Fruit fly (Drosophila melanogaster) whole organism: ENCODE results near the gene msk.

ENCODE experiments used
- CG8478 ChIP-seq: fragments of >200 bp; optimal IDR thresholded peaks from 2 replicates; lab custom pipeline; 2018; ENCODE audit warnings: inconsistent platforms
- Dll ChIP-seq: fragments of >200 bp; optimal IDR thresholded peaks from 2 replicates; lab custom pipeline; 2017
- EcR ChIP-seq, 2 experiments: fragments of >200 bp; optimal IDR thresholded peaks; 2 replicates each; lab custom pipeline; 2017; ENCODE audit warnings: missing biosample characterization in 2 of 2, missing genetic modification characterization in 2 of 2, missing genetic modification reagents in 2 of 2
- pan ChIP-seq: fragments of >200 bp; optimal IDR thresholded peaks from 2 replicates; lab custom pipeline; 2017
- psq ChIP-seq: fragments of >200 bp; optimal IDR thresholded peaks from 2 replicates; lab custom pipeline; 2017
- usp ChIP-seq: fragments of >200 bp; optimal IDR thresholded peaks from 2 replicates; lab custom pipeline; 2017; ENCODE audit warnings: missing biosample characterization, missing genetic modification characterization, mixed read lengths

msk gene

DNA sequence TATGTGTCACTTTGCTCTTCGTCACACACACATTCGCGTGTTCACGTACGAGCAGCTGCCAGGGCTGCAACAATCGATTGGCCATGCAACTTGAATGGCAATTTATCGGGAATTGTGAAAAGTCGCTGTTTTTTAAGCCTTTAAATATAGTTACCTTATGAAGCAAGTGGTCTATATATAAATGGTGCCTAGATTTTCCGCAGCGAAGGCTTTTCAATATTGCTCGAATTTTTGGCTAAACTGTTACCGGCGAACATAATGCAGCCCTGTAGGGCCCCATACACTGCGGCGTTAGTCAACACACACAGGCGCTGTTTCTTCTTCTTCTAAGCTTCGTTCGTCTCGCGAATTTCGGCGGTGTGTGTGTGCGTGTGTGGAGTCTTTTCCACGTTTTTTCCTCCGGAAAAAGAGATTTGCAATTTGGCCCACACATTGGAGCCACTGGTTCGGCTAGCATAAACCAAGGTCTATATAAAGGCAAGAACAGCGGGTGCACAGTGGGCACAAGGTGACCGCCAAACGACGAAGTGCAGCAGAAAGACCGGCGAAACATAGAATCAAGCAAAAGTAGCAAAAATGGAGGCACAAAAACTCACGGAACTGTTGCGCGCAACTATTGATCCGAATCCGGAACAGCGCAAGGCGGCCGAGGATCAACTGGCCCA, at the start of gene msk, which contains the start of gene Arp3:
Gene msk (plus strand): TSS at position 316 of the 665 bp plus-strand sequence.
Gene Arp3 (minus strand): TSS at position 39 of the 665 bp plus-strand sequence.
- TF ChIP-seq Dll (lab: Kevin White, UChicago) (no peak), usp (no peak), CG8478 (lab: Kevin White, UChicago) (no peak), psq (lab: Kevin White, UChicago) (no peak), EcR (GFP tag; optimal IDR thresholded peaks at IDR 0.05; lab: Kevin White, UChicago) (no peak), pan (lab: Kevin White, UChicago) (no peak)

DNA sequence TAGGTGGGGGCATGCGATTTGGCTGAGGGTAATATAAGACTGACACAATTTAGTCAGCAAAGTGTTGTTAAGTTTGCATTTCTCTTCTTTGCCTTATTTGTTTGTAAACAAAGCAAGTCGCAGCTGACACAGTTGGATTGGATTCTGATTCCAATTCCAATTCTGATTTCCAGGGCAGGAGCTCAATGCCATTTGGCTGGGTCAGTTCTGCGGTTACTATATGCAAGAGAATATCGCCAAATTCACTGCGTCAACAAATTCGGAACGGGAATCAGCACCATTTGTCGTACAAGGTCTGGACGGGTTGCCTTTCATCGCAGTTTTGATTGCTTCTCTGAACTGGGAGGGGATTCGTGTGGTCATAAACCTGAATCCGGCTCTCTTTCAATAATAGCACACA, 48.5 kb upstream of the msk start:
- no peak for TF ChIP-seq Dll (lab: Kevin White, UChicago)
- no peak for TF ChIP-seq psq (lab: Kevin White, UChicago)
- TF ChIP-seq pan (lab: Kevin White, UChicago): no peak
- no peak for TF ChIP-seq CG8478 (lab: Kevin White, UChicago)
- TF ChIP-seq EcR (GFP tag; optimal IDR thresholded peaks at IDR 0.05; lab: Kevin White, UChicago): no peak
- TF ChIP-seq usp: no peak

DNA sequence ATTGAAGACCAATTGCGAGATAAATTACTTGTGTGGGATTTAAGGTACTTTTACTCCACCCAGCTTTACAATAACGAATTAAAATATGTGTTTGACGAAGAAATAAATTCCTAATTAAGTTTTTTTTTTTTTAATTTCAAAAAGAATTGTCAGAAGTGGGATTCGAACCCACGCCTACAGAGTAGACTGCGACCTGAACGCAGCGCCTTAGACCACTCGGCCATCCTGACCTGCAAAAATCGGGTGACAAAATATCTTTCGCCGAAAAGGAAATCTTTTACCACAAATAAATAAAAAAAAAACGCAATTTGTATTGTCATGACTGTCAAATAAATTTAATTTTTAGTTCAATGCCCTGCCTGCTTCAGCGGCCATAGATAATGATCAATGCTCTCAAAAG, 47.9 kb upstream of the msk start:
- TF ChIP-seq EcR (GFP tag; optimal IDR thresholded peaks at IDR 0.05; lab: Kevin White, UChicago): no peak
- no peak for TF ChIP-seq usp
- no peak for TF ChIP-seq CG8478 (lab: Kevin White, UChicago)
- TF ChIP-seq Dll (lab: Kevin White, UChicago): no peak
- TF ChIP-seq pan (lab: Kevin White, UChicago): no peak
- TF ChIP-seq psq (lab: Kevin White, UChicago): no peak

DNA sequence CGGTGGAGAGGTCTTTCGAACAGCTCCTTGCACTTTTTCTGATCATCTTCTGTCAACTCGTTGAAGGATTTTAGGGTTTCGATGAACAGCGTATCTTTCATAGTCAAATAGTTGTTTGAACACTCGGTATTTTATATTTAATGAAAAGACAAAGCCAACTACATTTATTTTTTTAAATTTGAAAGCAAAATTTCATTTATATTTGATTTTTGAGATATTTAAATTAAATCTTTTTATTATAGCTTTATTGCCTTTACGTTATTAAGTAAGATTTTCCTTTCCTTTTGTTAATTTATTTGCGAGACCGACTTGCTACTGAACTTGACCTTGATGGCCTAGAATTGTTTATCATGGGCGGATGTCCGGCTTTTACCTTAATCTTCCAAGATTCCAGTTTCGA, 46.8 kb upstream of the msk start, which contains the start of gene CG42590:
Gene CG42590 (minus strand): TSS at position 101 of the 400 bp plus-strand sequence.
- TF ChIP-seq psq (lab: Kevin White, UChicago) (no peak), Dll (lab: Kevin White, UChicago) (no peak), pan (lab: Kevin White, UChicago) (no peak), usp (no peak), EcR (GFP tag; optimal IDR thresholded peaks at IDR 0.05; lab: Kevin White, UChicago) (no peak), CG8478 (lab: Kevin White, UChicago) (no peak)

DNA sequence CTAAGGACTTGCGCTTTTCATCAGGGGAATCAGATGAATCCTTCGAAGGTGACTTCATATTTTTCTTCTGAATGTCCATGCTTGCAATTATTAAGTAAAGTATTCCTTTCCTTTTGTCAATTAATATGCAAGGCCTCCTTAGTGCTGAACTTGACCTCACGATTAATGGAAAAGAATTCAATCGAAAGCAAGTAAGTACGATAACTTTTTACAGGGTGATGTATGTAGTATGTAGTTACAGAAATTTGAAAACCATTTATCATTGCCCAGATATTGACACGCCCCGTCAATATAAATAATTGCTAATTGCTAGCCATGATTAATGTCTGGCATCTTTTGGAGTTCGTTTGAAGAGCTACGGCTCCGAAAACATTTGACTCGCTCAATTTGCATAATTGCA, 46.1 kb upstream of the msk start, which contains the start of gene CG42591:
Gene CG42591 (minus strand): TSS at position 101 of the 400 bp plus-strand sequence.
- TF ChIP-seq usp (no peak), pan (lab: Kevin White, UChicago) (no peak), EcR (GFP tag; optimal IDR thresholded peaks at IDR 0.05; lab: Kevin White, UChicago) (no peak), CG8478 (lab: Kevin White, UChicago) (no peak), psq (lab: Kevin White, UChicago) (no peak), Dll (lab: Kevin White, UChicago) (no peak)

DNA sequence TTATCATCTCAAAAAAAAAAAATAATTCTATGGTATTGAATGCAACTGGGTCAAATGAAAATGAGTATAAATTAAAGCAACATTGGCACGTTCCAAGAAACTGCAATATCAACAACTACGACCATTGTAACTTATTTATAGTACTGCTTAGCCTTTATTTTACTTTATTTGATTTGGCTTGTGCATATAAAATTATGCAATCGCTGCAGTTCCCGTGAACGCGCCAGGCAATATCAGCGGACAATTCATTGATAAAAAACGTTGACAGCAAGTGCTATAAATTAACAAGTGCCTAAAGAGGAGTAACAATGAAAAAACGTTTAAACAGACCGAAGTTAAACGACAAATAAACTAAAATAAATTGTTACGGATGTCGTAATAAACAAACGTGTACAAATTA, 44.8 kb upstream of the msk start:
- TF ChIP-seq EcR (GFP tag; optimal IDR thresholded peaks at IDR 0.05; lab: Kevin White, UChicago) (no peak), CG8478 (lab: Kevin White, UChicago) (no peak)

DNA sequence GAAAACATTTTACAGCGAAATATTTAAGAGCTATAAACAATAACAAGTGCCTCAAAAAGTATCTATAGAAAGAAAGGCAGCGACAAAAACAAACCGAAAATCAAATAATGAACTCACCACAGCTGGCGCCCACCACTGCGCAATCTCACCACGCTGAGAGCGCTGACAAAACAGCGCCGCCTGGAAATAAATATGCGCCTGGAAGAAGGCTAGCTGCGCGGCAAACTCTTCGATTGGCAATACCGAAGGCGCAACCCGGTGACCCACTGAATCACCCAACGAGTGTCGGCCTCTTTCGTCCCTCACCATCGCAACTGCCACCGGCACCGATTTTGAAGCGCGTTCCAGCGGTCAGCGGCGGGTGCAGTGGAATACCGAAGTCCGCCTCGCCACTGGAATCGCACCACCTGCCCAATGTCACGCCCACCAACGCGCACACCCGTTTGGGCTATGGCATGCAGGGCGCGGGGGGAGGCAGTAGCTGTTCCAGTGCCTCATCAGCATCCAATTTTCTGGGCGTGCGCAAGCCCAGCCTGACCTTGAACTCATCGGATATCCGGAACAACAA, 44.2 kb upstream of the msk start:
- TF ChIP-seq pan (lab: Kevin White, UChicago) (no peak), Dll (lab: Kevin White, UChicago) (no peak), psq (lab: Kevin White, UChicago) (no peak), usp (no peak), EcR (GFP tag; optimal IDR thresholded peaks at IDR 0.05; lab: Kevin White, UChicago) (no peak), CG8478 (lab: Kevin White, UChicago) (no peak)

DNA sequence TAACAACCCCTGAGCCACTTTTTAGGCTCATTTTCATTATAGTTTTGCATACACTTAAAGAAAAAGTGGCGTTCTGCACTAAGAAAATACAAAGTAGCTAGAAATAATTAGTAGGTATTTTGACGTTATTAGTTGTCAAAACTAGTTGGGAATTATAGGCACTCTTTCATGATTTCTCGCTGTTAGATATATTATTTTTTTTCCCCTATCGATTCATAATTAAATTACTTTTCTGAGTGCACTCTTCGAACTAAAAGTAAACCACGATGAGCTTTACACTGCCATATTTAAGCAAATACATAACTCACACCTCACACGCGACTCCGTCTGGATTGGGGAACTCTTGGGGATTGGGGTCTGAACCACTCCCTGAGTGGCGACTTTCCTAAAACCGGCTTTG, 43.3 kb upstream of the msk start:
- TF ChIP-seq psq (lab: Kevin White, UChicago) (no peak), EcR (GFP tag; optimal IDR thresholded peaks at IDR 0.05; lab: Kevin White, UChicago) (no peak), pan (lab: Kevin White, UChicago) (no peak), Dll (lab: Kevin White, UChicago) (no peak), CG8478 (lab: Kevin White, UChicago) (no peak), usp (no peak)

DNA sequence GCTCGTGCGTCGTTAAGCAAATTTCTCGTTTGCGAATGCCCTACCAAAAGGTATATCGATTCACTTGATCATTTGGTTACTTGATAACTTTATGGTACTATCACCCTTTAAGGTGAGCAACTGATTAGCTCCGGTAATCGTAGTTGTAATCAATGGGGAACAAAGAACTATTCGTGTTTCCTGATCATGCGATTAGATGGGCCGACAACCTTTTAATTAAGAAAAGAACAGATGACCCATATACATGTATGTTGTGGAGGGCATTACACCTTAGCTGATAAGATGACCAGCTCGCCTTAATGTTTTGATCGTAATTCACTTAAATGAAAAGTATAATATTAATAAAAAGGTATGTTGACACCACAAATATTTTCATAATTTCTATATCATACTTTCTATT, 42.6 kb upstream of the msk start:
- TF ChIP-seq pan (lab: Kevin White, UChicago): no peak
- no peak for TF ChIP-seq usp
- TF ChIP-seq psq (lab: Kevin White, UChicago): no peak
- no peak for TF ChIP-seq CG8478 (lab: Kevin White, UChicago)
- TF ChIP-seq EcR (GFP tag; optimal IDR thresholded peaks at IDR 0.05; lab: Kevin White, UChicago): no peak
- no peak for TF ChIP-seq Dll (lab: Kevin White, UChicago)

DNA sequence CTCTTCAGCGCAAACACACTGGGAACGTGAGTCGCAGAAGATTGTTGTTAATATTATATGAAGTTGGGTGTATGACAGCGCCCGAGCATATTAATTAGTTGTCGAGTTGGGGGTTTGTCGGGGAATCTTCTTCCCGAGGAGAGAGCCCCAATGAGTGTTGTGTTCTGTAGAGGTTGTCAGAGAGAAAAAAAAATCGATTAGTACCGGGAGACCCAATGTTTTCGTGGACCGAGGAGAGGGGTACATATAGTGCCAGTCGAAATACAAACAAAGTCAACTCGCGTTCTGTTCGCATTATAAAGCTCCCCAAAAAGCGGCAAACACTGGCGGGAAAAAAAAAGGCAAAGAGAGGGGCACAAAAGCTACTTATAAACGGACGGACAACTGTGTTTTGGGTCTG, 42.1 kb upstream of the msk start:
- TF ChIP-seq pan (lab: Kevin White, UChicago): no peak
- no peak for TF ChIP-seq psq (lab: Kevin White, UChicago)
- no peak for TF ChIP-seq EcR (GFP tag; optimal IDR thresholded peaks at IDR 0.05; lab: Kevin White, UChicago)
- TF ChIP-seq Dll (lab: Kevin White, UChicago): no peak
- TF ChIP-seq usp: no peak
- no peak for TF ChIP-seq CG8478 (lab: Kevin White, UChicago)

DNA sequence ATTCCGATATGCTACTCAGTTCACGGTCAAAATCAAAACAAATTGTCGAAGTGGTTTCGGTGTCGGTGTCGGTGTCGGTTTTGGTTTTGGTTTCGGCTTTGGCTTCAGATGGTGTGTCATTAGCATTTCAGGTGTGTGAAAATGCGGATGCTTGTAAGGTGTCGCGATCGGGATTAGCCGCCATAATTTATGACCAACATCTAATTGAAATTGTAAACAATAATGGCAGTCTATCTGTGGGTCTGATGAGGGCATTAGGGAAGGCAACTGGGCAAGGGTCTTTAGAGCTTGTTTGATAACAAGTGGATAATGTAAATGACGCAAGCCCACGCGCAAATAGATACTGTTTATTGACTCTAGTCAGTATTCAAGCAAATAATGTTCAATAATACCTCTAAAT, 41.0 kb upstream of the msk start:
- TF ChIP-seq usp (no peak), Dll (lab: Kevin White, UChicago) (no peak), pan (lab: Kevin White, UChicago) (no peak), EcR (GFP tag; optimal IDR thresholded peaks at IDR 0.05; lab: Kevin White, UChicago) (no peak), CG8478 (lab: Kevin White, UChicago) (no peak), psq (lab: Kevin White, UChicago) (no peak)

DNA sequence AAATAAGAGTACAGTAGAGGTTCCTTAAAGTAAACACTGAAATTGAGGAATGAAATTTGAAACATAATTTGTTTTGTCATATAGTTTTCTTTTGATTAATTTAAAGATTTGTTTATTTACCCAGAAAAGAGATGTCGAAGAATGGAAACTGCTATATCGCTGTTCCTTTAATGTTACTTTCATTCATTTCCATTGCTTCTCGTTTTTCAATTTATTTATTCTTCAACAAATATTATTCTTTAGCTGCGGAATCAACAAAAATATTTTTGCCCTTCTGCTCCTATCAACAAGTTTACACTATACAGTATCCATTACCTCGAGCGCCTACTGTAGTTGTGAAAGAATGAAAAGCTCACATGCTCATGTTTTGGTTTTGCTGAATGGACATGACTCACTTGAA, 39.8 kb upstream of the msk start:
- TF ChIP-seq psq (lab: Kevin White, UChicago): no peak
- TF ChIP-seq Dll (lab: Kevin White, UChicago): no peak
- no peak for TF ChIP-seq usp
- TF ChIP-seq EcR (GFP tag; optimal IDR thresholded peaks at IDR 0.05; lab: Kevin White, UChicago): no peak
- no peak for TF ChIP-seq CG8478 (lab: Kevin White, UChicago)
- TF ChIP-seq pan (lab: Kevin White, UChicago): no peak
